Worm (Caenorhabditis elegans) whole organism, L1 larva: ENCODE results near the gene W09D10.5.

Experiments
- C16A3.4 ChIP-seq: fragments of 150-350 bp; optimal IDR thresholded peaks from 2 replicates; lab custom pipeline; 2014; ENCODE audit warnings: missing biosample characterization, missing genetic modification characterization
- alr-1 ChIP-seq: fragments of 200-800 bp; sonication (Bioruptor generic); optimal IDR thresholded peaks from 2 replicates; lab custom pipeline; 2018; ENCODE audit warnings: borderline replicate concordance, mild to moderate bottlenecking, missing genetic modification characterization, missing compliant biosample characterization
- aly-2 ChIP-seq: fragments of 150-350 bp; optimal IDR thresholded peaks from 2 replicates; lab custom pipeline; 2014; ENCODE audit warnings: missing biosample characterization, missing genetic modification characterization
- ama-1 ChIP-seq: fragments of 150-350 bp; optimal IDR thresholded peaks from 2 replicates; lab custom pipeline; 2014
- ceh-63 ChIP-seq: fragments of 200-800 bp; sonication (Bioruptor generic); optimal IDR thresholded peaks from 2 replicates; lab custom pipeline; 2018; ENCODE audit warnings: mild to moderate bottlenecking, missing genetic modification characterization, missing compliant biosample characterization
- ceh-8 ChIP-seq: fragments of 200-800 bp; sonication (Bioruptor generic); optimal IDR thresholded peaks from 2 replicates; lab custom pipeline; 2018; ENCODE audit warnings: mild to moderate bottlenecking, missing genetic modification characterization, moderate library complexity, missing compliant biosample characterization
- ceh-82 ChIP-seq, 3 experiments: fragments of 150-350 bp in 1 of 3; sonication (generic microtip) in 2 of 3; optimal IDR thresholded peaks; 2 replicates each; lab custom pipeline; 2014 to 2017; ENCODE audit warnings: missing biosample characterization in 3 of 3, missing genetic modification characterization in 3 of 3
- ces-1 ChIP-seq: fragments of 150-350 bp; optimal IDR thresholded peaks from 2 replicates; lab custom pipeline; 2014; ENCODE audit warnings: missing biosample characterization, missing genetic modification reagents, missing genetic modification characterization
- dsc-1 ChIP-seq: sonication (generic microtip); optimal IDR thresholded peaks from 2 replicates; lab custom pipeline; 2016; ENCODE audit warnings: mild to moderate bottlenecking, missing genetic modification characterization, missing compliant biosample characterization
- efl-1 ChIP-seq, 4 experiments: fragments of 150-350 bp; optimal IDR thresholded peaks in 3 of 4; peaks in 1 of 4; 1 replicate in 1 of 4; 2 replicates in 3 of 4; lab custom pipeline; 2014; ENCODE audit warnings: missing biosample characterization in 2 of 4, missing genetic modification characterization in 2 of 4, missing genetic modification reagents in 2 of 4
- efl-3 ChIP-seq: fragments of 200-800 bp; sonication (Bioruptor generic); optimal IDR thresholded peaks from 2 replicates; lab custom pipeline; 2018; ENCODE audit warnings: mild to moderate bottlenecking, missing genetic modification characterization, missing compliant biosample characterization
- egl-27 ChIP-seq, 2 experiments: fragments of 150-350 bp in 1 of 2; sonication (generic microtip); optimal IDR thresholded peaks; 3 replicates each; lab custom pipeline; 2017 to 2018; ENCODE audit warnings: missing biosample characterization in 2 of 2, missing genetic modification characterization in 2 of 2, missing genetic modification reagents in 2 of 2
- elt-2 ChIP-seq: sonication (generic microtip); optimal IDR thresholded peaks from 2 replicates; lab custom pipeline; 2016; ENCODE audit warnings: missing genetic modification characterization, mild to moderate bottlenecking, inconsistent platforms, missing compliant biosample characterization, missing genetic modification reagents
- elt-3 ChIP-seq, 6 experiments: fragments of 150-350 bp in 1 of 6; sonication (generic microtip); optimal IDR thresholded peaks; 2 replicates each; lab custom pipeline; 2017 to 2018; ENCODE audit warnings: missing biosample characterization in 6 of 6, missing genetic modification characterization in 6 of 6, inconsistent platforms in 1 of 6
- fkh-10 ChIP-seq: sonication (generic microtip); optimal IDR thresholded peaks from 2 replicates; lab custom pipeline; 2017; ENCODE audit warnings: missing biosample characterization, missing genetic modification reagents, missing genetic modification characterization
- fos-1 ChIP-seq: fragments of 150-350 bp; optimal IDR thresholded peaks from 2 replicates; lab custom pipeline; 2014; ENCODE audit warnings: missing biosample characterization, missing genetic modification characterization
- hlh-4 ChIP-seq: sonication (generic microtip); optimal IDR thresholded peaks from 2 replicates; lab custom pipeline; 2016; ENCODE audit warnings: mild to moderate bottlenecking, missing genetic modification characterization, missing compliant biosample characterization
- hpl-2 ChIP-seq: fragments of 150-350 bp; optimal IDR thresholded peaks from 2 replicates; lab custom pipeline; 2014; ENCODE audit warnings: missing biosample characterization, missing genetic modification reagents, missing genetic modification characterization
- lin-14 ChIP-seq: fragments of 200-800 bp; sonication (Bioruptor generic); optimal IDR thresholded peaks from 2 replicates; lab custom pipeline; 2018; ENCODE audit warnings: mild to moderate bottlenecking, missing genetic modification characterization, moderate library complexity, missing compliant biosample characterization
- lin-15B ChIP-seq: fragments of 150-350 bp; sonication (generic microtip); optimal IDR thresholded peaks from 3 replicates; lab custom pipeline; 2014; ENCODE audit warnings: missing biosample characterization, missing genetic modification characterization
- lin-35 ChIP-seq, 2 experiments: fragments of 150-350 bp; optimal IDR thresholded peaks; 2 replicates each; lab custom pipeline; 2014; ENCODE audit warnings: missing biosample characterization in 2 of 2, missing genetic modification characterization in 2 of 2, missing genetic modification reagents in 2 of 2
- lin-39 ChIP-seq: fragments of 150-350 bp; optimal IDR thresholded peaks from 2 replicates; lab custom pipeline; 2014; ENCODE audit warnings: missing biosample characterization, missing genetic modification reagents, missing genetic modification characterization
- lir-3 ChIP-seq: sonication (generic microtip); optimal IDR thresholded peaks from 2 replicates; lab custom pipeline; 2016; ENCODE audit warnings: mild to moderate bottlenecking, missing genetic modification characterization, moderate library complexity, missing compliant biosample characterization; ENCODE audit not compliant: poor library complexity
- lsy-2 ChIP-seq, 2 experiments: fragments of 150-350 bp; optimal IDR thresholded peaks; 2 replicates each; lab custom pipeline; 2014; ENCODE audit warnings: missing biosample characterization in 2 of 2, missing genetic modification characterization in 2 of 2
- mdl-1 ChIP-seq, 2 experiments: fragments of 150-350 bp; optimal IDR thresholded peaks; 2 replicates each; lab custom pipeline; 2014 to 2017; ENCODE audit warnings: missing biosample characterization in 2 of 2, missing genetic modification characterization in 2 of 2, inconsistent platforms in 1 of 2
- mep-1 ChIP-seq: fragments of 150-350 bp; optimal IDR thresholded peaks from 2 replicates; lab custom pipeline; 2014; ENCODE audit warnings: missing biosample characterization, missing genetic modification characterization
- nhr-20 ChIP-seq: sonication (generic microtip); optimal IDR thresholded peaks from 2 replicates; lab custom pipeline; 2016; ENCODE audit warnings: mild to moderate bottlenecking, missing genetic modification characterization, missing compliant biosample characterization
- nhr-47 ChIP-seq: sonication (generic microtip); optimal IDR thresholded peaks from 2 replicates; lab custom pipeline; 2016; ENCODE audit warnings: mild to moderate bottlenecking, missing genetic modification characterization, moderate library complexity, missing compliant biosample characterization
- nhr-71 ChIP-seq: sonication (generic microtip); optimal IDR thresholded peaks from 2 replicates; lab custom pipeline; 2016; ENCODE audit warnings: mild to moderate bottlenecking, missing genetic modification characterization, moderate library complexity, missing compliant biosample characterization
- nhr-77 ChIP-seq: fragments of 150-350 bp; optimal IDR thresholded peaks from 2 replicates; lab custom pipeline; 2014; ENCODE audit warnings: missing biosample characterization, missing genetic modification characterization
- nhr-85 ChIP-seq: sonication (generic microtip); peaks from one replicate; lab custom pipeline; 2016; ENCODE audit warnings: missing genetic modification characterization, inconsistent platforms, missing compliant biosample characterization
- nhr-90 ChIP-seq: sonication (generic microtip); optimal IDR thresholded peaks from 2 replicates; lab custom pipeline; 2016; ENCODE audit warnings: mild to moderate bottlenecking, missing genetic modification characterization, missing compliant biosample characterization; ENCODE audit not compliant: poor library complexity
- pag-3 ChIP-seq: sonication (generic microtip); optimal IDR thresholded peaks from 2 replicates; lab custom pipeline; 2017; ENCODE audit warnings: missing genetic modification characterization, mild to moderate bottlenecking, missing compliant biosample characterization, antibody characterized with exemption, borderline replicate concordance; ENCODE audit not compliant: insufficient read depth
- pax-3 ChIP-seq: fragments of 200-800 bp; sonication (Bioruptor generic); optimal IDR thresholded peaks from 2 replicates; lab custom pipeline; 2018; ENCODE audit warnings: mild to moderate bottlenecking, missing genetic modification characterization, moderate library complexity, missing compliant biosample characterization
- pqm-1 ChIP-seq: sonication (generic microtip); optimal IDR thresholded peaks from 3 replicates; lab custom pipeline; 2017; ENCODE audit warnings: missing biosample characterization, missing genetic modification characterization
- rnt-1 ChIP-seq: sonication (generic microtip); optimal IDR thresholded peaks from 2 replicates; lab custom pipeline; 2016; ENCODE audit warnings: mild to moderate bottlenecking, missing genetic modification characterization, moderate library complexity, missing compliant biosample characterization
- skn-1 ChIP-seq: fragments of 150-350 bp; optimal IDR thresholded peaks from 2 replicates; lab custom pipeline; 2014; ENCODE audit warnings: missing biosample characterization, missing genetic modification characterization
- snpc-4 ChIP-seq: fragments of 150-350 bp; optimal IDR thresholded peaks from 2 replicates; lab custom pipeline; 2014; ENCODE audit warnings: missing biosample characterization, missing genetic modification characterization
- sox-4 ChIP-seq: sonication (generic microtip); optimal IDR thresholded peaks from 2 replicates; lab custom pipeline; 2016; ENCODE audit warnings: missing genetic modification characterization, missing compliant biosample characterization
- unc-130 ChIP-seq: fragments of 150-350 bp; optimal IDR thresholded peaks from 2 replicates; lab custom pipeline; 2017; ENCODE audit warnings: missing biosample characterization, missing genetic modification characterization, inconsistent platforms
- unc-62 ChIP-seq: fragments of 150-350 bp; optimal IDR thresholded peaks from 2 replicates; lab custom pipeline; 2014; ENCODE audit warnings: missing biosample characterization, missing genetic modification reagents, missing genetic modification characterization
- unc-86 ChIP-seq: sonication (generic microtip); optimal IDR thresholded peaks from 2 replicates; lab custom pipeline; 2016; ENCODE audit warnings: missing genetic modification characterization, missing compliant biosample characterization
- xbp-1 ChIP-seq: sonication (generic microtip); optimal IDR thresholded peaks from 2 replicates; lab custom pipeline; 2016; ENCODE audit warnings: missing genetic modification characterization, missing compliant biosample characterization

Gene W09D10.5

ce11 chrIII:10747620-10748479 lies 36.5 kb upstream of the W09D10.5 start, which contains the start of the genes ran-1 and dkc-1 (continued):
- TF ChIP-seq dsc-1 (tag; lab: Kevin White, UChicago) (peak; percentile 19), nhr-71 (tag; lab: Kevin White, UChicago) (peak; percentile 64)

- TF ChIP-seq nhr-71 (tag; lab: Kevin White, UChicago) (peak; percentile 23), lsy-2 (tag; optimal IDR thresholded peaks at IDR 0.05; lab: Kevin White, UChicago) (peak in 1 of 2 experiments; percentile 1), nhr-85 (tag; lab: Kevin White, UChicago) (peak; percentile 62), alr-1 (tag; lab: Kevin White, UChicago) (no peak), aly-2 (tag; lab: Kevin White, UChicago) (peak; percentile 50), unc-62 (GFP tag; lab: Kevin White, UChicago) (no peak), unc-86 (tag; lab: Kevin White, UChicago) (no peak), efl-1 (optimal IDR thresholded peaks at IDR 0.05; lab: Kevin White, UChicago) (no peak), efl-1 (GFP tag; optimal IDR thresholded peaks at IDR 0.05 in 1 of 2; lab: Kevin White, UChicago) (peak in 1 of 2 experiments; percentile 12)
Observed at ce11 chrIII:10746406-10746807, 35.1 kb upstream of the W09D10.5 start.

- TF ChIP-seq lin-14 = peak; percentile 85
- TF ChIP-seq ces-1 (GFP tag; lab: Kevin White, UChicago) = no peak
- peak; percentile 55 to 84 for TF ChIP-seq lsy-2 (tag; optimal IDR thresholded peaks at IDR 0.05; lab: Kevin White, UChicago)
- TF ChIP-seq mep-1 (tag; lab: Kevin White, UChicago) = peak; percentile 78
- peak; percentile 85 for TF ChIP-seq fos-1 (tag; lab: Kevin White, UChicago)
- TF ChIP-seq efl-3 = no peak
- no peak for TF ChIP-seq alr-1 (tag; lab: Kevin White, UChicago)
- TF ChIP-seq unc-130 = peak; percentile 72
- peak; percentile 54 for TF ChIP-seq C16A3.4 (tag; lab: Kevin White, UChicago)
- TF ChIP-seq efl-1 (optimal IDR thresholded peaks at IDR 0.05; lab: Kevin White, UChicago) = peak; percentile 81 to 86
- TF ChIP-seq efl-1 (GFP tag; optimal IDR thresholded peaks at IDR 0.05 in 1 of 2; lab: Kevin White, UChicago) = peak; percentile 84 to 98
- TF ChIP-seq nhr-77 (tag; lab: Kevin White, UChicago) = peak; percentile 63
- peak; percentile 7 for TF ChIP-seq fkh-10 (GFP tag; lab: Kevin White, UChicago)
- peak; percentile 71 for TF ChIP-seq skn-1
- no peak for TF ChIP-seq ceh-63
- TF ChIP-seq rnt-1 (tag; lab: Kevin White, UChicago) = peak; percentile 54
- TF ChIP-seq egl-27 (tag; optimal IDR thresholded peaks at IDR 0.05; lab: Kevin White, UChicago) = no peak
- TF ChIP-seq pqm-1 = peak; percentile 22
- TF ChIP-seq elt-3 (tag; optimal IDR thresholded peaks at IDR 0.05; lab: Kevin White, UChicago) = peak in 2 of 6 experiments; percentile 44 to 62
- TF ChIP-seq sox-4 = no peak
- peak; percentile 65 for TF ChIP-seq snpc-4 (tag; lab: Kevin White, UChicago)
- TF ChIP-seq ama-1 (lab: Kevin White, UChicago) = no peak
- TF ChIP-seq lir-3 (tag; lab: Kevin White, UChicago) = no peak
- TF ChIP-seq nhr-20 (tag; lab: Kevin White, UChicago) = peak; percentile 47
- TF ChIP-seq lin-35 (GFP tag; optimal IDR thresholded peaks at IDR 0.05; lab: Kevin White, UChicago) = peak; percentile 90 to 94
- no peak for TF ChIP-seq lin-39
- no peak for TF ChIP-seq ceh-8
- TF ChIP-seq pag-3 = no peak
- TF ChIP-seq lin-15B (tag; lab: Kevin White, UChicago) = peak; percentile 90
- TF ChIP-seq elt-2 = peak; percentile 66
- peak; percentile 57 for TF ChIP-seq xbp-1 (tag; lab: Kevin White, UChicago)
- peak; percentile 56 for TF ChIP-seq nhr-47 (tag; lab: Kevin White, UChicago)
- TF ChIP-seq pax-3 = no peak
- TF ChIP-seq unc-86 (tag; lab: Kevin White, UChicago) = peak; percentile 32
- peak; percentile 34 for TF ChIP-seq nhr-90 (tag; lab: Kevin White, UChicago)
- peak in 1 of 2 experiments; percentile 65 for TF ChIP-seq mdl-1 (tag; optimal IDR thresholded peaks at IDR 0.05; lab: Kevin White, UChicago)
- TF ChIP-seq hlh-4 (tag; lab: Kevin White, UChicago) = no peak
- peak; percentile 30 to 78 (median 45) for TF ChIP-seq ceh-82 (tag; optimal IDR thresholded peaks at IDR 0.05; lab: Kevin White, UChicago)
- no peak for TF ChIP-seq hpl-2 (GFP tag; lab: Kevin White, UChicago)
Observed at ce11 chrIII:10742382-10742860, 31.1 kb upstream of the W09D10.5 start, which contains the start of the genes tbb-1 and rib-2. Gene tbb-1, minus strand, starts transcription at chrIII:10742432. Gene rib-2, plus strand, starts transcription at chrIII:10742810.
